Worm (Caenorhabditis elegans): ENCODE measurements around the gene R09D1.13.

- TF ChIP-seq skn-1 (tag; optimal IDR thresholded peaks at IDR 0.05) = no peak
- no peak for TF ChIP-seq nhr-11 (tag; optimal IDR thresholded peaks at IDR 0.05)
- TF ChIP-seq elt-3 (tag; optimal IDR thresholded peaks at IDR 0.05) = no peak
- no peak for TF ChIP-seq unc-62 (GFP tag; optimal IDR thresholded peaks at IDR 0.05)
- no peak for TF ChIP-seq mdl-1 (tag; optimal IDR thresholded peaks at IDR 0.05)
- TF ChIP-seq ztf-11 (tag; optimal IDR thresholded peaks at IDR 0.05) = no peak
These were observed 23.1 kb upstream of the R09D1.13 start, which contains the start of gene chil-23 for ce11 chrII:9468414-9468813.

Measured in whole organism, L3 larva.